Fruit fly (Drosophila melanogaster): Measurements from ENCODE around the gene CG9920.
A peak's percentile ranks its signal among the peaks of the same experiment; 100 is the strongest.

The CG9920 gene

dm6 chr3R:14095916-14096315 is 2.0 kb downstream of the CG9920 start:
- TF ChIP-seq CTCF (optimal IDR thresholded peaks at IDR 0.05), result no peak
- no peak for TF ChIP-seq CG8478 (optimal IDR thresholded peaks at IDR 0.05)

dm6 chr3R:14095428-14095827 is 2.5 kb downstream of the CG9920 start:
- TF ChIP-seq CG8478 (optimal IDR thresholded peaks at IDR 0.05) (no peak), CTCF (optimal IDR thresholded peaks at IDR 0.05) (no peak)

dm6 chr3R:14088887-14089567 is 8.9 kb downstream of the CG9920 start, which contains the start of gene Npc2b:
Gene Npc2b, plus strand, starts transcription at chr3R:14089517.
- TF ChIP-seq CG8478 (optimal IDR thresholded peaks at IDR 0.05) (no peak), CTCF (optimal IDR thresholded peaks at IDR 0.05) (peak; percentile 72 to 94)

- TF ChIP-seq CG8478 (optimal IDR thresholded peaks at IDR 0.05) (no peak), CTCF (optimal IDR thresholded peaks at IDR 0.05) (no peak)
Observed at dm6 chr3R:14088157-14088556, 9.7 kb downstream of the CG9920 start.

dm6 chr3R:14085555-14085954 is 12.3 kb downstream of the CG9920 start:
- TF ChIP-seq CG8478 (optimal IDR thresholded peaks at IDR 0.05) (no peak), CTCF (optimal IDR thresholded peaks at IDR 0.05) (no peak)

- TF ChIP-seq CTCF (optimal IDR thresholded peaks at IDR 0.05) (no peak), CG8478 (optimal IDR thresholded peaks at IDR 0.05) (no peak)
Observed at dm6 chr3R:14081526-14081925, 16.4 kb downstream of the CG9920 start.

dm6 chr3R:14077026-14077425 is 20.9 kb downstream of the CG9920 start:
- TF ChIP-seq CTCF (optimal IDR thresholded peaks at IDR 0.05) (no peak), CG8478 (optimal IDR thresholded peaks at IDR 0.05) (no peak)

dm6 chr3R:14070664-14071063 is 27.2 kb downstream of the CG9920 start:
- TF ChIP-seq CTCF (optimal IDR thresholded peaks at IDR 0.05) (no peak), CG8478 (optimal IDR thresholded peaks at IDR 0.05) (no peak)

- TF ChIP-seq CG8478 (optimal IDR thresholded peaks at IDR 0.05) (no peak), CTCF (optimal IDR thresholded peaks at IDR 0.05) (no peak)
Observed at dm6 chr3R:14070096-14070495, 27.8 kb downstream of the CG9920 start.

dm6 chr3R:14067904-14068636 is 29.8 kb downstream of the CG9920 start:
- TF ChIP-seq CG8478 (optimal IDR thresholded peaks at IDR 0.05) (no peak), CTCF (optimal IDR thresholded peaks at IDR 0.05) (no peak)

- TF ChIP-seq CTCF (optimal IDR thresholded peaks at IDR 0.05), result no peak
- TF ChIP-seq CG8478 (optimal IDR thresholded peaks at IDR 0.05), result no peak
Observed at dm6 chr3R:14065241-14065640, 32.6 kb downstream of the CG9920 start.

- TF ChIP-seq CG8478 (optimal IDR thresholded peaks at IDR 0.05) (no peak), CTCF (optimal IDR thresholded peaks at IDR 0.05) (no peak)
Observed at dm6 chr3R:14064158-14064969, 33.5 kb downstream of the CG9920 start.

dm6 chr3R:14062869-14063543 is 34.9 kb downstream of the CG9920 start:
- no peak for TF ChIP-seq CTCF (optimal IDR thresholded peaks at IDR 0.05)
- no peak for TF ChIP-seq CG8478 (optimal IDR thresholded peaks at IDR 0.05)

- TF ChIP-seq CG8478 (optimal IDR thresholded peaks at IDR 0.05), result no peak
- TF ChIP-seq CTCF (optimal IDR thresholded peaks at IDR 0.05), result no peak
Observed at dm6 chr3R:14061988-14062868, 35.7 kb downstream of the CG9920 start.
